Fruit fly (Drosophila melanogaster) whole organism, prepupa: Measurements from ENCODE around the gene Chd3.

Source experiments
- CG10631 ChIP-seq: fragments of 200-800 bp; sonication (Bioruptor generic); optimal IDR thresholded peaks from 2 replicates; lab custom pipeline; 2016; ENCODE audit warnings: missing biosample characterization, missing genetic modification characterization
- CG10669 ChIP-seq: fragments of 200-800 bp; sonication (Bioruptor generic); optimal IDR thresholded peaks from 3 replicates; lab custom pipeline; 2018; ENCODE audit warnings: missing biosample characterization, mild to moderate bottlenecking, missing genetic modification characterization, moderate library complexity
- CG16779 ChIP-seq: fragments of 200-800 bp; sonication (Bioruptor generic); optimal IDR thresholded peaks from 3 replicates; lab custom pipeline; 2017; ENCODE audit warnings: missing biosample characterization, mild to moderate bottlenecking, missing genetic modification characterization
- CG32006 ChIP-seq: fragments of 200-800 bp; sonication (Bioruptor generic); optimal IDR thresholded peaks from 3 replicates; lab custom pipeline; 2017; ENCODE audit warnings: missing biosample characterization, mild to moderate bottlenecking, missing genetic modification characterization
- CG34406 ChIP-seq: fragments of 200-800 bp; sonication (Bioruptor generic); optimal IDR thresholded peaks from 3 replicates; lab custom pipeline; 2016; ENCODE audit warnings: missing biosample characterization, missing genetic modification characterization
- CG3919 ChIP-seq: fragments of 200-800 bp; sonication (Bioruptor generic); optimal IDR thresholded peaks from 3 replicates; lab custom pipeline; 2016; ENCODE audit warnings: missing biosample characterization, missing genetic modification characterization
- CG4318 ChIP-seq: fragments of 200-800 bp; sonication (Bioruptor generic); optimal IDR thresholded peaks from 3 replicates; lab custom pipeline; 2017; ENCODE audit warnings: missing biosample characterization, mild to moderate bottlenecking, missing genetic modification characterization
- CG6163 ChIP-seq: fragments of 200-800 bp; sonication (Bioruptor generic); IDR thresholded peaks from 3 replicates; pipeline ENCODE4 v1.3.6; 2022; ENCODE audit warnings: missing biosample characterization, missing genetic modification characterization
- CG6276 ChIP-seq: fragments of 200-800 bp; sonication (Bioruptor generic); optimal IDR thresholded peaks from 2 replicates; lab custom pipeline; 2017; ENCODE audit warnings: missing biosample characterization, mild to moderate bottlenecking, missing genetic modification characterization
- CG6792 ChIP-seq: fragments of 200-800 bp; sonication (Bioruptor generic); optimal IDR thresholded peaks from 3 replicates; lab custom pipeline; 2016; ENCODE audit warnings: missing biosample characterization, missing genetic modification characterization
- CG6808 ChIP-seq: fragments of 200-800 bp; sonication (Bioruptor generic); optimal IDR thresholded peaks from 3 replicates; lab custom pipeline; 2017; ENCODE audit warnings: missing biosample characterization, missing genetic modification characterization, mild to moderate bottlenecking, moderate library complexity, missing genetic modification reagents
- CG6854 ChIP-seq: fragments of 200-800 bp; sonication (Bioruptor generic); optimal IDR thresholded peaks from 2 replicates; lab custom pipeline; 2017; ENCODE audit warnings: missing biosample characterization, mild to moderate bottlenecking, missing genetic modification characterization
- CG7368 ChIP-seq: fragments of 200-800 bp; sonication (Bioruptor generic); optimal IDR thresholded peaks from 3 replicates; lab custom pipeline; 2016; ENCODE audit warnings: missing biosample characterization, missing genetic modification characterization
- CG8119 ChIP-seq: fragments of 200-800 bp; sonication (Bioruptor generic); IDR thresholded peaks from 3 replicates; pipeline ENCODE4 v1.3.6; 2022; ENCODE audit warnings: missing biosample characterization, missing genetic modification characterization
- CG8319 ChIP-seq: fragments of 200-800 bp; sonication (Bioruptor generic); optimal IDR thresholded peaks from 3 replicates; lab custom pipeline; 2016; ENCODE audit warnings: missing biosample characterization, missing genetic modification characterization
- CG8632 ChIP-seq: fragments of 200-800 bp; sonication (Bioruptor generic); optimal IDR thresholded peaks from 3 replicates; lab custom pipeline; 2016; ENCODE audit warnings: missing biosample characterization, missing genetic modification characterization
- CG9139 ChIP-seq: fragments of 200-800 bp; sonication (Bioruptor generic); optimal IDR thresholded peaks from 3 replicates; lab custom pipeline; 2017; ENCODE audit warnings: missing biosample characterization, mild to moderate bottlenecking, missing genetic modification characterization
- Eip78C ChIP-seq: fragments of 200-800 bp; sonication (Bioruptor generic); peaks from one replicate; lab custom pipeline; 2016; ENCODE audit warnings: missing biosample characterization, missing genetic modification characterization
- Eip93F ChIP-seq: fragments of 200-800 bp; sonication (Bioruptor generic); optimal IDR thresholded peaks from 2 replicates; lab custom pipeline; 2016; ENCODE audit warnings: missing biosample characterization, mild to moderate bottlenecking, missing genetic modification characterization
- Ets21C ChIP-seq: fragments of 200-800 bp; sonication (Bioruptor generic); optimal IDR thresholded peaks from 3 replicates; lab custom pipeline; 2016; ENCODE audit warnings: missing biosample characterization, missing genetic modification characterization
- Ets96B ChIP-seq: fragments of 200-800 bp; optimal IDR thresholded peaks from 2 replicates; lab custom pipeline; 2019; ENCODE audit warnings: missing biosample characterization, mild to moderate bottlenecking, missing genetic modification characterization, moderate library complexity
- Hr38 ChIP-seq: sonication (Bioruptor generic); optimal IDR thresholded peaks from 2 replicates; lab custom pipeline; 2016; ENCODE audit warnings: missing biosample characterization, missing genetic modification characterization
- Hr39 ChIP-seq: fragments of 200-800 bp; sonication (Bioruptor generic); optimal IDR thresholded peaks from 2 replicates; lab custom pipeline; 2016; ENCODE audit warnings: missing biosample characterization, missing genetic modification characterization
- Hr4 ChIP-seq: fragments of 200-800 bp; sonication (Bioruptor generic); optimal IDR thresholded peaks from 3 replicates; lab custom pipeline; 2016; ENCODE audit warnings: missing biosample characterization, missing genetic modification characterization
- Met ChIP-seq: fragments of 200-800 bp; sonication (Bioruptor generic); optimal IDR thresholded peaks from 3 replicates; lab custom pipeline; 2016; ENCODE audit warnings: missing biosample characterization, missing genetic modification characterization
- OdsH ChIP-seq: fragments of 200-800 bp; sonication (Bioruptor generic); optimal IDR thresholded peaks from 3 replicates; lab custom pipeline; 2016; ENCODE audit warnings: missing biosample characterization, missing genetic modification characterization
- Sox102F ChIP-seq: fragments of 200-800 bp; sonication (Bioruptor generic); optimal IDR thresholded peaks from 2 replicates; lab custom pipeline; 2016; ENCODE audit warnings: missing biosample characterization, mild to moderate bottlenecking, missing genetic modification characterization
- Sox15 ChIP-seq: fragments of 200-800 bp; sonication (Bioruptor generic); optimal IDR thresholded peaks from 3 replicates; lab custom pipeline; 2016; ENCODE audit warnings: missing biosample characterization, missing genetic modification characterization
- achi ChIP-seq: fragments of 200-800 bp; sonication (Bioruptor generic); optimal IDR thresholded peaks from 3 replicates; lab custom pipeline; 2016; ENCODE audit warnings: missing biosample characterization, missing genetic modification characterization
- acj6 ChIP-seq: fragments of 200-800 bp; sonication (Bioruptor generic); optimal IDR thresholded peaks from 3 replicates; lab custom pipeline; 2016; ENCODE audit warnings: missing biosample characterization, missing genetic modification characterization
- cyc ChIP-seq: fragments of 200-800 bp; sonication (Bioruptor generic); optimal IDR thresholded peaks from 3 replicates; lab custom pipeline; 2016; ENCODE audit warnings: missing biosample characterization, missing genetic modification characterization
- dac ChIP-seq: fragments of 200-800 bp; sonication (Bioruptor generic); optimal IDR thresholded peaks from 2 replicates; lab custom pipeline; 2017; ENCODE audit warnings: missing biosample characterization, mild to moderate bottlenecking, missing genetic modification characterization
- dsx ChIP-seq: fragments of 200-800 bp; optimal IDR thresholded peaks from 3 replicates; lab custom pipeline; 2019; ENCODE audit warnings: missing biosample characterization, mild to moderate bottlenecking, missing genetic modification characterization, moderate library complexity; ENCODE audit not compliant: poor library complexity, severe bottlenecking
- eg ChIP-seq: fragments of 200-800 bp; sonication (Bioruptor generic); IDR thresholded peaks from 3 replicates; pipeline ENCODE4 v1.3.6; 2022; ENCODE audit warnings: missing biosample characterization, missing genetic modification characterization
- fd59A ChIP-seq: fragments of 200-800 bp; sonication (Bioruptor generic); optimal IDR thresholded peaks from 2 replicates; lab custom pipeline; 2017; ENCODE audit warnings: missing biosample characterization, mild to moderate bottlenecking, missing genetic modification characterization, missing genetic modification reagents
- fd85E ChIP-seq: fragments of 200-800 bp; sonication (Bioruptor generic); optimal IDR thresholded peaks from 3 replicates; lab custom pipeline; 2016; ENCODE audit warnings: missing biosample characterization, missing genetic modification characterization
- fkh ChIP-seq: fragments of 200-800 bp; sonication (Bioruptor generic); optimal IDR thresholded peaks from 3 replicates; lab custom pipeline; 2017; ENCODE audit warnings: missing biosample characterization, mild to moderate bottlenecking, missing genetic modification characterization, moderate library complexity
- lz ChIP-seq: fragments of 200-800 bp; sonication (Bioruptor generic); optimal IDR thresholded peaks from 3 replicates; lab custom pipeline; 2016; ENCODE audit warnings: missing biosample characterization, missing genetic modification characterization
- pdm3 ChIP-seq: fragments of 200-800 bp; sonication (Bioruptor generic); optimal IDR thresholded peaks from 3 replicates; lab custom pipeline; 2016; ENCODE audit warnings: missing biosample characterization, missing genetic modification characterization
- spab ChIP-seq: fragments of 200-800 bp; sonication (Bioruptor generic); optimal IDR thresholded peaks from 2 replicates; lab custom pipeline; 2017; ENCODE audit warnings: missing biosample characterization, mild to moderate bottlenecking, missing genetic modification characterization, missing genetic modification reagents
- ss ChIP-seq, 2 experiments: fragments of 200-800 bp; sonication (Bioruptor generic); optimal IDR thresholded peaks; 2 replicates in 1 of 2; 3 replicates in 1 of 2; lab custom pipeline; 2017 to 2018; ENCODE audit warnings: mild to moderate bottlenecking in 2 of 2, missing biosample characterization in 2 of 2, missing genetic modification characterization in 2 of 2, moderate library complexity in 1 of 2
- svp ChIP-seq: fragments of 200-800 bp; sonication (Bioruptor generic); peaks from one replicate; lab custom pipeline; 2016; ENCODE audit warnings: missing biosample characterization, missing genetic modification characterization
- topi ChIP-seq: fragments of 200-800 bp; sonication (Bioruptor generic); optimal IDR thresholded peaks from 3 replicates; lab custom pipeline; 2016; ENCODE audit warnings: missing biosample characterization, missing genetic modification characterization

Gene Chd3

dm6 chr3L:19446394-19447349, at the start of gene Chd3, which contains the start of gene CG33062:
Gene Chd3 (plus strand): TSS chr3L:19447173.
Gene CG33062 (minus strand): TSS chr3L:19446444.
- TF ChIP-seq fkh (GFP tag; lab: Kevin White, UChicago) (peak; percentile 45), CG10669 (GFP tag; lab: Kevin White, UChicago) (no peak), Sox15 (GFP tag; lab: Kevin White, UChicago) (peak; percentile 8), OdsH (GFP tag; lab: Kevin White, UChicago) (peak; percentile 10), Hr39 (GFP tag; lab: Kevin White, UChicago) (peak; percentile 20), CG32006 (GFP tag; lab: Kevin White, UChicago) (peak; percentile 44), CG6163 (0 out of 3 replicates have a peak, but pooled peaks have one; percentile 9), CG6854 (GFP tag; lab: Kevin White, UChicago) (no peak), CG10631 (GFP tag; lab: Kevin White, UChicago) (peak; percentile 37), svp (GFP tag; lab: Kevin White, UChicago) (peak; percentile 42), fd59A (GFP tag; lab: Kevin White, UChicago) (no peak), acj6 (peak; percentile 6), Eip78C (GFP tag; lab: Kevin White, UChicago) (peak; percentile 37)

dm6 chr3L:19412812-19413211, 34.2 kb upstream of the Chd3 start, which contains the start of gene CG32206:
Gene CG32206 (minus strand): TSS chr3L:19412912.
- TF ChIP-seq lz, result no peak
- no peak for TF ChIP-seq topi (GFP tag; lab: Kevin White, UChicago)
- TF ChIP-seq CG8632, result no peak
- TF ChIP-seq Eip93F (GFP tag; lab: Kevin White, UChicago), result no peak
- no peak for TF ChIP-seq CG6163
- TF ChIP-seq CG10669 (GFP tag; lab: Kevin White, UChicago), result no peak
- no peak for TF ChIP-seq Sox102F
- TF ChIP-seq CG3919, result no peak
- no peak for TF ChIP-seq Hr38
- TF ChIP-seq CG8319 (GFP tag; lab: Kevin White, UChicago), result no peak
- no peak for TF ChIP-seq CG6276 (GFP tag; lab: Kevin White, UChicago)
- no peak for TF ChIP-seq CG4318 (GFP tag; lab: Kevin White, UChicago)
- TF ChIP-seq fd85E (GFP tag; lab: Kevin White, UChicago), result no peak
- TF ChIP-seq fkh (GFP tag; lab: Kevin White, UChicago), result no peak
- TF ChIP-seq CG10631 (GFP tag; lab: Kevin White, UChicago), result no peak
- no peak for TF ChIP-seq achi (GFP tag; lab: Kevin White, UChicago)
- TF ChIP-seq Ets96B (tag; lab: Kevin White, UChicago), result no peak
- TF ChIP-seq Met (GFP tag; lab: Kevin White, UChicago), result no peak
- TF ChIP-seq spab, result no peak

- peak; percentile 65 for TF ChIP-seq svp (GFP tag; lab: Kevin White, UChicago)
- no peak for TF ChIP-seq CG32006 (GFP tag; lab: Kevin White, UChicago)
- TF ChIP-seq CG7368 (GFP tag; lab: Kevin White, UChicago), result no peak
- TF ChIP-seq CG8632, result peak; percentile 11
- no peak for TF ChIP-seq pdm3
- peak; percentile 13 for TF ChIP-seq achi (GFP tag; lab: Kevin White, UChicago)
- no peak for TF ChIP-seq Hr39 (GFP tag; lab: Kevin White, UChicago)
- TF ChIP-seq CG6163, result peak; percentile 61; the same call in 1 of the 3 replicates
- TF ChIP-seq CG6276 (GFP tag; lab: Kevin White, UChicago), result no peak
- peak; percentile 13 for TF ChIP-seq OdsH (GFP tag; lab: Kevin White, UChicago)
- TF ChIP-seq CG16779 (tag; lab: Kevin White, UChicago), result no peak
- no peak for TF ChIP-seq CG34406 (GFP tag; lab: Kevin White, UChicago)
- TF ChIP-seq ss (GFP tag; optimal IDR thresholded peaks at IDR 0.05; lab: Kevin White, UChicago), result peak in 1 of 2 experiments; percentile 5
- TF ChIP-seq Hr38, result no peak
- TF ChIP-seq CG8319 (GFP tag; lab: Kevin White, UChicago), result no peak
- peak; percentile 72 for TF ChIP-seq Eip78C (GFP tag; lab: Kevin White, UChicago)
- TF ChIP-seq CG6792 (GFP tag; lab: Kevin White, UChicago), result peak; percentile 0
- TF ChIP-seq dsx, result no peak
- peak; percentile 23 for TF ChIP-seq topi (GFP tag; lab: Kevin White, UChicago)
- no peak for TF ChIP-seq dac (GFP tag; lab: Kevin White, UChicago)
- peak; percentile 7 for TF ChIP-seq CG10631 (GFP tag; lab: Kevin White, UChicago)
- TF ChIP-seq spab, result peak; percentile 11
- no peak for TF ChIP-seq acj6
- no peak for TF ChIP-seq CG6854 (GFP tag; lab: Kevin White, UChicago)
- TF ChIP-seq cyc (GFP tag; lab: Kevin White, UChicago), result no peak
- TF ChIP-seq eg (GFP tag; lab: Robert Waterston, UW), result no peak
- no peak for TF ChIP-seq CG6808 (GFP tag; lab: Kevin White, UChicago)
- TF ChIP-seq Hr4, result no peak
- TF ChIP-seq CG8119 (GFP tag; lab: Robert Waterston, UW), result no peak
- TF ChIP-seq Ets21C (GFP tag; lab: Kevin White, UChicago), result no peak
- no peak for TF ChIP-seq CG9139
- peak; percentile 12 for TF ChIP-seq CG3919
These were observed 4.7 kb upstream of the Chd3 start for dm6 chr3L:19442239-19442638.
